Worm (Caenorhabditis elegans): ENCODE data around the gene gen-1.

ce11 chrIII:6258262-6258661 lies 10.3 kb upstream of the gen-1 start, which contains the start of gene srg-1:
- TF ChIP-seq snpc-4 (tag; optimal IDR thresholded peaks at IDR 0.05) (no peak), nhr-6 (tag; optimal IDR thresholded peaks at IDR 0.05) (no peak), R02D3.7 (tag; optimal IDR thresholded peaks at IDR 0.05) (no peak)
